Worm (Caenorhabditis elegans) whole organism, L2 larva: ENCODE results near the gene ZK892.3.

Source experiments
- C34F6.9 ChIP-seq: fragments of 150-350 bp; optimal IDR thresholded peaks from 2 replicates; lab custom pipeline; 2014; ENCODE audit warnings: missing biosample characterization, missing genetic modification characterization
- F13H6.1 ChIP-seq: sonication (generic microtip); optimal IDR thresholded peaks from 2 replicates; lab custom pipeline; 2016; ENCODE audit warnings: missing genetic modification characterization, missing compliant biosample characterization
- ZK546.5 ChIP-seq: sonication (generic microtip); optimal IDR thresholded peaks from 2 replicates; lab custom pipeline; 2017; ENCODE audit warnings: missing biosample characterization, missing genetic modification characterization
- aly-2 ChIP-seq: fragments of 150-350 bp; optimal IDR thresholded peaks from 2 replicates; lab custom pipeline; 2014; ENCODE audit warnings: missing biosample characterization, missing genetic modification characterization
- ama-1 ChIP-seq: fragments of 150-350 bp; optimal IDR thresholded peaks from 2 replicates; lab custom pipeline; 2018; ENCODE audit warnings: inconsistent platforms
- ceh-16 ChIP-seq: fragments of 150-350 bp; optimal IDR thresholded peaks from 2 replicates; lab custom pipeline; 2014; ENCODE audit warnings: missing biosample characterization, missing genetic modification characterization
- crh-2 ChIP-seq: sonication (generic microtip); optimal IDR thresholded peaks from 2 replicates; lab custom pipeline; 2017; ENCODE audit warnings: missing biosample characterization, missing genetic modification characterization
- dmd-4 ChIP-seq: sonication (generic microtip); optimal IDR thresholded peaks from 2 replicates; lab custom pipeline; 2017; ENCODE audit warnings: missing biosample characterization, missing genetic modification characterization
- egl-27 ChIP-seq: sonication (generic microtip); optimal IDR thresholded peaks from 3 replicates; lab custom pipeline; 2017; ENCODE audit warnings: missing biosample characterization, missing genetic modification reagents, missing genetic modification characterization
- elt-1 ChIP-seq: fragments of 150-350 bp; optimal IDR thresholded peaks from 2 replicates; lab custom pipeline; 2014; ENCODE audit warnings: missing biosample characterization, missing genetic modification characterization
- elt-3 ChIP-seq: sonication (generic microtip); optimal IDR thresholded peaks from 2 replicates; lab custom pipeline; 2017; ENCODE audit warnings: missing biosample characterization, missing genetic modification characterization
- fos-1 ChIP-seq: fragments of 150-350 bp; optimal IDR thresholded peaks from 2 replicates; lab custom pipeline; 2014; ENCODE audit warnings: missing biosample characterization, missing genetic modification characterization
- gmeb-1 ChIP-seq: fragments of 150-350 bp; optimal IDR thresholded peaks from 2 replicates; lab custom pipeline; 2014; ENCODE audit warnings: missing biosample characterization, missing genetic modification characterization
- lin-11 ChIP-seq: fragments of 150-350 bp; sonication (generic microtip); optimal IDR thresholded peaks from 2 replicates; lab custom pipeline; 2014; ENCODE audit warnings: missing biosample characterization, missing genetic modification characterization, inconsistent platforms, mixed read lengths
- lin-13 ChIP-seq: fragments of 150-350 bp; optimal IDR thresholded peaks from 2 replicates; lab custom pipeline; 2014; ENCODE audit warnings: missing biosample characterization, missing genetic modification reagents, missing genetic modification characterization
- lin-39 ChIP-seq: fragments of 150-350 bp; optimal IDR thresholded peaks from 2 replicates; lab custom pipeline; 2014; ENCODE audit warnings: missing biosample characterization, missing genetic modification reagents, missing genetic modification characterization
- lsy-2 ChIP-seq, 2 experiments: fragments of 150-350 bp in 1 of 2; sonication (generic microtip) in 1 of 2; optimal IDR thresholded peaks; 2 replicates each; lab custom pipeline; 2014 to 2017; ENCODE audit warnings: missing biosample characterization in 2 of 2, missing genetic modification characterization in 2 of 2
- mab-5 ChIP-seq: fragments of 150-350 bp; optimal IDR thresholded peaks from 2 replicates; lab custom pipeline; 2014; ENCODE audit warnings: missing biosample characterization, missing genetic modification characterization
- mbf-1 ChIP-seq: sonication (generic microtip); optimal IDR thresholded peaks from 2 replicates; lab custom pipeline; 2017; ENCODE audit warnings: missing biosample characterization, missing genetic modification characterization
- nhr-10 ChIP-seq: sonication (generic microtip); optimal IDR thresholded peaks from 2 replicates; lab custom pipeline; 2017; ENCODE audit warnings: missing biosample characterization, missing genetic modification characterization
- nhr-12 ChIP-seq: fragments of 150-350 bp; optimal IDR thresholded peaks from 2 replicates; lab custom pipeline; 2014; ENCODE audit warnings: missing biosample characterization, missing genetic modification characterization
- nhr-129 ChIP-seq: fragments of 150-350 bp; optimal IDR thresholded peaks from 2 replicates; lab custom pipeline; 2014; ENCODE audit warnings: missing biosample characterization, missing genetic modification characterization
- nhr-21 ChIP-seq: fragments of 150-350 bp; optimal IDR thresholded peaks from 2 replicates; lab custom pipeline; 2014; ENCODE audit warnings: missing biosample characterization, missing genetic modification characterization
- nhr-23 ChIP-seq: fragments of 150-350 bp; optimal IDR thresholded peaks from 2 replicates; lab custom pipeline; 2014; ENCODE audit warnings: missing biosample characterization, missing genetic modification reagents, missing genetic modification characterization
- nhr-237 ChIP-seq: fragments of 150-350 bp; optimal IDR thresholded peaks from 2 replicates; lab custom pipeline; 2014; ENCODE audit warnings: missing biosample characterization, missing genetic modification characterization
- nhr-25 ChIP-seq: fragments of 150-350 bp; sonication (generic microtip); optimal IDR thresholded peaks from 3 replicates; lab custom pipeline; 2014; ENCODE audit warnings: missing biosample characterization, missing genetic modification characterization
- nhr-6 ChIP-seq: fragments of 150-350 bp; optimal IDR thresholded peaks from 2 replicates; lab custom pipeline; 2014; ENCODE audit warnings: missing biosample characterization, missing genetic modification characterization
- nhr-77 ChIP-seq: fragments of 150-350 bp; optimal IDR thresholded peaks from 2 replicates; lab custom pipeline; 2014; ENCODE audit warnings: missing biosample characterization, missing genetic modification characterization
- peb-1 ChIP-seq: fragments of 150-350 bp; optimal IDR thresholded peaks from 2 replicates; lab custom pipeline; 2014; ENCODE audit warnings: missing biosample characterization, missing genetic modification characterization
- sem-4 ChIP-seq: fragments of 150-350 bp; optimal IDR thresholded peaks from 2 replicates; lab custom pipeline; 2014; ENCODE audit warnings: missing biosample characterization, missing genetic modification reagents, missing genetic modification characterization
- sma-3 ChIP-seq: sonication (generic microtip); optimal IDR thresholded peaks from 2 replicates; lab custom pipeline; 2016; ENCODE audit warnings: missing genetic modification reagents, missing genetic modification characterization, missing compliant biosample characterization
- sma-9 ChIP-seq, 2 experiments: fragments of 150-350 bp in 1 of 2; sonication (generic microtip) in 1 of 2; optimal IDR thresholded peaks; 2 replicates each; lab custom pipeline; 2014 to 2016; ENCODE audit warnings: missing genetic modification characterization in 2 of 2, mild to moderate bottlenecking in 1 of 2, missing biosample characterization in 1 of 2, missing compliant biosample characterization in 1 of 2, missing genetic modification reagents in 1 of 2, moderate library complexity in 1 of 2
- unc-39 ChIP-seq: fragments of 150-350 bp; optimal IDR thresholded peaks from 2 replicates; lab custom pipeline; 2014; ENCODE audit warnings: missing biosample characterization, missing genetic modification characterization
- unc-55 ChIP-seq: fragments of 150-350 bp; sonication (generic microtip); optimal IDR thresholded peaks from 3 replicates; lab custom pipeline; 2014; ENCODE audit warnings: missing biosample characterization, missing genetic modification reagents, missing genetic modification characterization
- unc-62 ChIP-seq: fragments of 150-350 bp; optimal IDR thresholded peaks from 2 replicates; lab custom pipeline; 2014; ENCODE audit warnings: missing biosample characterization, missing genetic modification reagents, missing genetic modification characterization
- zag-1 ChIP-seq: fragments of 150-350 bp; optimal IDR thresholded peaks from 2 replicates; lab custom pipeline; 2014; ENCODE audit warnings: missing biosample characterization, missing genetic modification characterization
- ztf-1 ChIP-seq: fragments of 200-800 bp; sonication (Bioruptor generic); conservative IDR thresholded peaks from 2 replicates; pipeline ENCODE4 v1.3.6; 2022; ENCODE audit warnings: missing genetic modification characterization, missing compliant biosample characterization
- ztf-4 ChIP-seq: fragments of 150-350 bp; optimal IDR thresholded peaks from 2 replicates; lab custom pipeline; 2014; ENCODE audit warnings: missing biosample characterization, missing genetic modification characterization

ZK892.3 gene

DNA sequence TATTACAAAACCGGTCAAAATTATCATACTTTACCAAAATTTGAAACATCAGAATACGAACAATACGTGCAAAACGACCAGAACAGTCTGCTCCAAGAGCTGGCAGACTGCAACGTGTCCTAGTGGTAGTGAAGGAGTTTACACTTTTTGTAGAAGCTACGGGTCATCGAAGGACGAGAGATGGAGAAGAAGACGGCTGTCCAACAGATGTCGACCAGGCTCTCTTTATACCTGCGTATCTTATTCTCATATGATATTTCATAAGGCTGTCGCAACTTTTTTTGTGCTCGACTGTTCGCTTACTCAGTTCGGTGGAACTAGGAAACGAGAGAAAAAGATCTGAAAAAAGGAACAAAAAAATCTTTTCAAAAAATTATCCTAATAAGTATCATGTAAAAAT is 38.2 kb downstream of the ZK892.3 start, which contains the start of gene let-268:
Gene let-268, minus strand, starts transcription at position 182 of the 400 bp plus-strand sequence.
- TF ChIP-seq lin-39: no peak
- no peak for TF ChIP-seq sma-9 (GFP tag; optimal IDR thresholded peaks at IDR 0.05; lab: Kevin White, UChicago)
- TF ChIP-seq sma-9 (tag; optimal IDR thresholded peaks at IDR 0.05; lab: Kevin White, UChicago): no peak
- TF ChIP-seq mab-5 (tag; lab: Kevin White, UChicago): no peak
- no peak for TF ChIP-seq unc-62 (GFP tag; lab: Kevin White, UChicago)
- no peak for TF ChIP-seq lin-13 (GFP tag; lab: Kevin White, UChicago)
- no peak for TF ChIP-seq elt-3 (tag; lab: Kevin White, UChicago)
- TF ChIP-seq elt-1 (tag; lab: Kevin White, UChicago): no peak
- TF ChIP-seq sma-3 (GFP tag; lab: Kevin White, UChicago): no peak
- no peak for TF ChIP-seq mbf-1 (tag; lab: Kevin White, UChicago)
- no peak for TF ChIP-seq unc-55 (GFP tag; lab: Kevin White, UChicago)
- TF ChIP-seq zag-1 (tag; lab: Kevin White, UChicago): no peak
- TF ChIP-seq nhr-129: no peak
- no peak for TF ChIP-seq nhr-10 (tag; lab: Kevin White, UChicago)
- no peak for TF ChIP-seq egl-27
- no peak for TF ChIP-seq nhr-237 (tag; lab: Kevin White, UChicago)
- no peak for TF ChIP-seq nhr-6 (tag; lab: Kevin White, UChicago)
- TF ChIP-seq nhr-77 (tag; lab: Kevin White, UChicago): no peak
- TF ChIP-seq lin-11 (tag; lab: Kevin White, UChicago): no peak
- TF ChIP-seq ztf-4: no peak

- TF ChIP-seq elt-1 (tag; lab: Kevin White, UChicago): no peak
- TF ChIP-seq peb-1: no peak
- TF ChIP-seq F13H6.1: no peak
- TF ChIP-seq unc-39 (tag; lab: Kevin White, UChicago): no peak
- no peak for TF ChIP-seq nhr-12
- TF ChIP-seq mbf-1 (tag; lab: Kevin White, UChicago): no peak
- TF ChIP-seq nhr-25: no peak
- no peak for TF ChIP-seq nhr-129
Observed at ce11 chrII:10040834-10041233, 39.2 kb downstream of the ZK892.3 start, which contains the start of gene ogr-2. ogr-2 (plus strand) TSS chrII:10041134.

DNA sequence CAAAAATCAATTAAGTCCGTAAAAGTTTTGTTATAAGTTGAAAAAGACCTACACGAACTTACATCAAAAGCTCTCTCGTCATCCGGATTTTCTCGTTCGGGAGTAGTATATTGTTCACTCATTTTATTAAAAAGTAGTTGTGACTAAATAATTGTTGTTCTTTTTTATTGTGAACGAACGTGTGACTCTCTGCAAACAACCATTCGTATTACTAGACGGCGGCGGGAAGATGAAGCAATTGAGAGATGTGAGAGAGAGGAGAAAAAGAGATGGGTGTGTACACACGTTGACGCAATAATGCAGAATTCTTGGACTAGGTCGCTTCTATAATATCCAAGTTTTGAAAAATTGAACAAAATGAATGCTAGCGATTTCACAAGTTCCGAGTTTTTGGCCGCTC is 43.3 kb downstream of the ZK892.3 start, which contains the start of the genes F52H3.11 and bath-38:
Gene F52H3.11, minus strand, starts transcription at position 203 of the 400 bp plus-strand sequence.
Gene bath-38, minus strand, starts transcription at position 310 of the 400 bp plus-strand sequence.
- TF ChIP-seq sma-9 (GFP tag; optimal IDR thresholded peaks at IDR 0.05; lab: Kevin White, UChicago) (no peak), sma-9 (tag; optimal IDR thresholded peaks at IDR 0.05; lab: Kevin White, UChicago) (no peak), nhr-237 (tag; lab: Kevin White, UChicago) (no peak), F13H6.1 (no peak), ZK546.5 (no peak), mbf-1 (tag; lab: Kevin White, UChicago) (no peak), C34F6.9 (tag; lab: Kevin White, UChicago) (peak; percentile 68), nhr-129 (peak; percentile 71), nhr-25 (no peak), ama-1 (no peak), lsy-2 (tag; optimal IDR thresholded peaks at IDR 0.05; lab: Kevin White, UChicago) (peak in 1 of 2 experiments; percentile 62), aly-2 (tag; lab: Kevin White, UChicago) (no peak), ceh-16 (no peak), lin-11 (tag; lab: Kevin White, UChicago) (no peak), lin-39 (no peak), egl-27 (no peak), crh-2 (peak; percentile 31), sem-4 (tag; lab: Kevin White, UChicago) (no peak), ztf-1 (GFP tag; lab: Robert Waterston, UW) (no peak), lin-13 (GFP tag; lab: Kevin White, UChicago) (peak; percentile 35), unc-39 (tag; lab: Kevin White, UChicago) (no peak), gmeb-1 (tag; lab: Kevin White, UChicago) (no peak), ztf-4 (no peak), unc-55 (GFP tag; lab: Kevin White, UChicago) (peak; percentile 71)

DNA sequence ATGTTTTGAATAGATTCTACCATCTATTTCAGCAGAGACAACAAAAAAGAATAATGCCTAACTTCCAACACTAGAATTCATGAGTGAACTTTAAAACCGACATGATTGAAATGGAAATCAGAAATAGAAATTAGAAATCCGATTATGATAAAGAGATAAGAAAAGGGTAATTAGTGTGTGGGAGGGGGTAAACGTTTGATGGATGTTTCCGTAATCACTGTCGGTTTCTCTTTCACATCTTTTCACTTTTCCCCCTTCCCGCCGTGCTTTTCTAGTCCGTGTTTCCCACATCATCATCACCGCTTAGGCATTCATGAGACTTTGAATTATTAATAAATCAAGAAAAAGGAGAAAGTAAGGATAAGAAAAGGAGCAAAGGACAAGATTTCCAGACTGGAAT is 44.0 kb downstream of the ZK892.3 start:
- no peak for TF ChIP-seq lin-13 (GFP tag; lab: Kevin White, UChicago)
- TF ChIP-seq nhr-129: no peak
- no peak for TF ChIP-seq fos-1
- no peak for TF ChIP-seq F13H6.1
- no peak for TF ChIP-seq nhr-21 (tag; lab: Kevin White, UChicago)
- TF ChIP-seq nhr-23 (tag; lab: Kevin White, UChicago): no peak
- no peak for TF ChIP-seq nhr-237 (tag; lab: Kevin White, UChicago)
- TF ChIP-seq sma-9 (GFP tag; optimal IDR thresholded peaks at IDR 0.05; lab: Kevin White, UChicago): no peak
- TF ChIP-seq sma-9 (tag; optimal IDR thresholded peaks at IDR 0.05; lab: Kevin White, UChicago): no peak
- TF ChIP-seq gmeb-1 (tag; lab: Kevin White, UChicago): no peak
- no peak for TF ChIP-seq dmd-4 (tag; lab: Kevin White, UChicago)
- no peak for TF ChIP-seq unc-55 (GFP tag; lab: Kevin White, UChicago)
- no peak for TF ChIP-seq ztf-4
- TF ChIP-seq zag-1 (tag; lab: Kevin White, UChicago): no peak
- TF ChIP-seq sma-3 (GFP tag; lab: Kevin White, UChicago): no peak
